Fruit fly (Drosophila melanogaster) whole organism, embryonic: Measurements from ENCODE around the gene H.

Experiments
- Asciz ChIP-seq: fragments of 200-800 bp; sonication (Bioruptor generic); optimal IDR thresholded peaks from 2 replicates; lab custom pipeline; 2017; ENCODE audit warnings: missing biosample characterization, mild to moderate bottlenecking, missing genetic modification characterization, missing genetic modification reagents
- Atf3 ChIP-seq: fragments of 200-800 bp; sonication (Bioruptor generic); optimal IDR thresholded peaks from 3 replicates; lab custom pipeline; 2016; ENCODE audit warnings: missing biosample characterization, missing genetic modification characterization
- B-H2 ChIP-seq: fragments of 200-800 bp; sonication (Bioruptor generic); optimal IDR thresholded peaks from 2 replicates; lab custom pipeline; 2018; ENCODE audit warnings: missing biosample characterization, mild to moderate bottlenecking, missing genetic modification characterization
- Bteb2 ChIP-seq: fragments of 200-800 bp; sonication (Bioruptor generic); optimal IDR thresholded peaks from 2 replicates; lab custom pipeline; 2016; ENCODE audit warnings: missing biosample characterization, missing genetic modification characterization
- CG1024 ChIP-seq: fragments of 200-800 bp; sonication (Bioruptor generic); IDR thresholded peaks from 2 replicates; pipeline ENCODE4 v1.3.6; 2022; ENCODE audit warnings: missing biosample characterization, missing genetic modification characterization
- CG11085 ChIP-seq: fragments of 200-800 bp; sonication (Bioruptor generic); IDR thresholded peaks from 2 replicates; pipeline ENCODE4 v1.3.6; 2022; ENCODE audit warnings: missing biosample characterization, missing genetic modification characterization
- CG11695 ChIP-seq: fragments of 200-800 bp; sonication (Bioruptor generic); IDR thresholded peaks from 3 replicates; pipeline ENCODE4 v1.3.6; 2022; ENCODE audit warnings: missing biosample characterization, missing genetic modification characterization
- CG14014 ChIP-seq: fragments of 200-800 bp; sonication (Bioruptor generic); IDR thresholded peaks from 2 replicates; pipeline ENCODE4 v1.3.6; 2022; ENCODE audit warnings: missing biosample characterization, missing genetic modification characterization
- CG16815 ChIP-seq: fragments of 200-800 bp; sonication (Bioruptor generic); optimal IDR thresholded peaks from 3 replicates; lab custom pipeline; 2017; ENCODE audit warnings: missing biosample characterization, mild to moderate bottlenecking, missing genetic modification characterization
- CG17912 ChIP-seq: fragments of 200-800 bp; sonication (Bioruptor generic); optimal IDR thresholded peaks from 2 replicates; lab custom pipeline; 2018; ENCODE audit warnings: missing biosample characterization, mild to moderate bottlenecking, missing genetic modification characterization
- CG2199 ChIP-seq: fragments of 200-800 bp; sonication (Bioruptor generic); IDR thresholded peaks from 3 replicates; pipeline ENCODE4 v1.3.6; 2022; ENCODE audit warnings: missing biosample characterization, missing genetic modification characterization
- CG2678 ChIP-seq: fragments of 200-800 bp; sonication (Bioruptor generic); optimal IDR thresholded peaks from 3 replicates; lab custom pipeline; 2019; ENCODE audit warnings: missing biosample characterization, mild to moderate bottlenecking, missing genetic modification characterization, moderate library complexity
- CG3065 ChIP-seq: fragments of 200-800 bp; sonication (Bioruptor generic); optimal IDR thresholded peaks from 2 replicates; lab custom pipeline; 2016; ENCODE audit warnings: missing biosample characterization, missing genetic modification characterization
- CG4282 ChIP-seq: fragments of 200-800 bp; sonication (Bioruptor generic); optimal IDR thresholded peaks from 2 replicates; lab custom pipeline; 2016; ENCODE audit warnings: missing biosample characterization, missing genetic modification characterization
- CG6689 ChIP-seq: fragments of 200-800 bp; sonication (Bioruptor generic); IDR thresholded peaks from 2 replicates; pipeline ENCODE4 v1.3.6; 2022; ENCODE audit warnings: missing biosample characterization, missing genetic modification characterization
- CG8478 ChIP-seq: fragments of >200 bp; optimal IDR thresholded peaks from 2 replicates; lab custom pipeline; 2018
- CHES-1-like ChIP-seq: fragments of 200-800 bp; sonication (Bioruptor generic); optimal IDR thresholded peaks from 2 replicates; lab custom pipeline; 2016; ENCODE audit warnings: missing biosample characterization, missing genetic modification characterization
- D19A ChIP-seq: fragments of 200-800 bp; optimal IDR thresholded peaks from 3 replicates; lab custom pipeline; 2019; ENCODE audit warnings: missing biosample characterization, mild to moderate bottlenecking, missing genetic modification characterization, moderate library complexity
- Doc3 ChIP-seq: fragments of 200-800 bp; sonication (Bioruptor generic); IDR thresholded peaks from 3 replicates; pipeline ENCODE4 v1.3.6; 2022; ENCODE audit warnings: missing biosample characterization, missing genetic modification characterization; ENCODE audit not compliant: partially characterized antibody
- Ets65A ChIP-seq: fragments of 200-800 bp; sonication (Bioruptor generic); peaks from one replicate; lab custom pipeline; 2016; ENCODE audit warnings: missing biosample characterization, missing genetic modification characterization
- Hr3 ChIP-seq: fragments of 200-800 bp; sonication (Bioruptor generic); optimal IDR thresholded peaks from 3 replicates; lab custom pipeline; 2016; ENCODE audit warnings: missing biosample characterization, missing genetic modification characterization
- MBD-R2 ChIP-seq: fragments of 200-800 bp; sonication (Bioruptor generic); IDR thresholded peaks from 2 replicates; pipeline ENCODE4 v1.3.6; 2022; ENCODE audit warnings: missing biosample characterization, missing genetic modification characterization
- MESR4 ChIP-seq: fragments of 200-800 bp; sonication (Bioruptor generic); optimal IDR thresholded peaks from 2 replicates; lab custom pipeline; 2018; ENCODE audit warnings: missing biosample characterization, mild to moderate bottlenecking, missing genetic modification characterization, moderate library complexity
- Nf-YB ChIP-seq: fragments of 200-800 bp; sonication (Bioruptor generic); optimal IDR thresholded peaks from 3 replicates; lab custom pipeline; 2019; ENCODE audit warnings: missing biosample characterization, mild to moderate bottlenecking, missing genetic modification characterization, moderate library complexity
- Nf-YC ChIP-seq: fragments of 200-800 bp; optimal IDR thresholded peaks from 3 replicates; lab custom pipeline; 2019; ENCODE audit warnings: missing biosample characterization, mild to moderate bottlenecking, missing genetic modification characterization, moderate library complexity
- Rx ChIP-seq: fragments of 200-800 bp; sonication (Bioruptor generic); IDR thresholded peaks from 2 replicates; pipeline ENCODE4 v1.3.6; 2022; ENCODE audit warnings: missing biosample characterization, missing genetic modification characterization
- Sox102F ChIP-seq: fragments of 200-800 bp; sonication (Bioruptor generic); optimal IDR thresholded peaks from 2 replicates; lab custom pipeline; 2018; ENCODE audit warnings: missing biosample characterization, mild to moderate bottlenecking, missing genetic modification characterization, moderate library complexity
- Sry-δ ChIP-seq: fragments of 200-800 bp; sonication (Bioruptor generic); optimal IDR thresholded peaks from 2 replicates; lab custom pipeline; 2016; ENCODE audit warnings: missing biosample characterization, missing genetic modification characterization
- Ssrp ChIP-seq: fragments of 200-800 bp; sonication (Bioruptor generic); optimal IDR thresholded peaks from 2 replicates; lab custom pipeline; 2018; ENCODE audit warnings: missing biosample characterization, mild to moderate bottlenecking, missing genetic modification characterization, moderate library complexity
- Stat92E ChIP-seq, 3 experiments: fragments of >200 bp in 2 of 3; fragments of 200-800 bp in 1 of 3; sonication (Bioruptor generic) in 1 of 3; optimal IDR thresholded peaks; 2 replicates each; lab custom pipeline; 2017 to 2019; ENCODE audit warnings: missing biosample characterization in 3 of 3, missing genetic modification characterization in 3 of 3, mild to moderate bottlenecking in 1 of 3, moderate library complexity in 1 of 3
- Xbp1 ChIP-seq: fragments of 200-800 bp; sonication (Bioruptor generic); optimal IDR thresholded peaks from 3 replicates; lab custom pipeline; 2016; ENCODE audit warnings: missing biosample characterization, mild to moderate bottlenecking, missing genetic modification characterization
- Xrp1 ChIP-seq: fragments of 200-800 bp; sonication (Bioruptor generic); IDR thresholded peaks from 2 replicates; pipeline ENCODE4 v1.3.6; 2022; ENCODE audit warnings: missing biosample characterization, missing genetic modification characterization
- ac ChIP-seq: fragments of 200-800 bp; sonication (Bioruptor generic); optimal IDR thresholded peaks from 3 replicates; lab custom pipeline; 2017; ENCODE audit warnings: missing biosample characterization, mild to moderate bottlenecking, missing genetic modification characterization
- al ChIP-seq: fragments of 200-800 bp; sonication (Bioruptor generic); IDR thresholded peaks from 2 replicates; pipeline ENCODE4 v1.3.6; 2022; ENCODE audit warnings: missing biosample characterization, missing genetic modification characterization
- cato ChIP-seq: fragments of 200-800 bp; sonication (Bioruptor generic); optimal IDR thresholded peaks from 2 replicates; lab custom pipeline; 2016; ENCODE audit warnings: missing biosample characterization, missing genetic modification characterization, borderline replicate concordance
- ci ChIP-seq: fragments of 200-800 bp; sonication (Bioruptor generic); IDR thresholded peaks from 3 replicates; pipeline ENCODE4 v1.3.6; 2022; ENCODE audit warnings: missing biosample characterization, missing genetic modification characterization
- danr ChIP-seq: fragments of 200-800 bp; sonication (Bioruptor generic); IDR thresholded peaks from 2 replicates; pipeline ENCODE4 v1.3.6; 2022; ENCODE audit warnings: missing biosample characterization, missing genetic modification characterization
- ewg ChIP-seq: fragments of 200-800 bp; sonication (Bioruptor generic); optimal IDR thresholded peaks from 3 replicates; lab custom pipeline; 2017; ENCODE audit warnings: mild to moderate bottlenecking, missing biosample characterization, missing genetic modification reagents, missing genetic modification characterization
- grn ChIP-seq: fragments of 200-800 bp; sonication (Bioruptor generic); optimal IDR thresholded peaks from 3 replicates; lab custom pipeline; 2017; ENCODE audit warnings: missing biosample characterization, missing genetic modification characterization
- her ChIP-seq: fragments of 200-800 bp; sonication (Bioruptor generic); optimal IDR thresholded peaks from 2 replicates; lab custom pipeline; 2016; ENCODE audit warnings: missing biosample characterization, missing genetic modification characterization
- hth ChIP-seq: fragments of >200 bp; optimal IDR thresholded peaks from 2 replicates; lab custom pipeline; 2017; ENCODE audit warnings: inconsistent platforms
- ind ChIP-seq: fragments of 200-800 bp; sonication (Bioruptor generic); optimal IDR thresholded peaks from 3 replicates; lab custom pipeline; 2016; ENCODE audit warnings: missing biosample characterization, missing genetic modification characterization
- kay ChIP-seq: fragments of 200-800 bp; sonication (Bioruptor generic); optimal IDR thresholded peaks from 2 replicates; lab custom pipeline; 2016; ENCODE audit warnings: missing biosample characterization, missing genetic modification characterization
- lbe ChIP-seq: fragments of 200-800 bp; sonication (Bioruptor generic); optimal IDR thresholded peaks from 2 replicates; lab custom pipeline; 2016; ENCODE audit warnings: missing biosample characterization, mild to moderate bottlenecking, missing genetic modification characterization
- pb ChIP-seq: fragments of 200-800 bp; sonication (Bioruptor generic); optimal IDR thresholded peaks from 3 replicates; lab custom pipeline; 2016; ENCODE audit warnings: missing biosample characterization, missing genetic modification characterization
- peb ChIP-seq: fragments of 200-800 bp; sonication (Bioruptor generic); IDR thresholded peaks from 2 replicates; pipeline ENCODE4 v1.3.6; 2022; ENCODE audit warnings: missing biosample characterization, missing genetic modification characterization
- pnt ChIP-seq: fragments of 200-800 bp; sonication (Bioruptor generic); optimal IDR thresholded peaks from 3 replicates; lab custom pipeline; 2016; ENCODE audit warnings: missing biosample characterization, missing genetic modification characterization
- rib ChIP-seq: fragments of 200-800 bp; sonication (Bioruptor generic); IDR thresholded peaks from 2 replicates; pipeline ENCODE4 v1.3.6; 2022; ENCODE audit warnings: missing biosample characterization, missing genetic modification characterization
- wor ChIP-seq: fragments of 200-800 bp; sonication (Bioruptor generic); IDR thresholded peaks from 2 replicates; pipeline ENCODE4 v1.3.6; 2022; ENCODE audit warnings: missing biosample characterization, missing genetic modification characterization

H gene

dm6 chr3R:20594194-20595144 lies 27.3 kb upstream of the H start (continued):
- TF ChIP-seq Ssrp: peak; percentile 96
- peak; percentile 68 for TF ChIP-seq danr (GFP tag; lab: Robert Waterston, UW)
- TF ChIP-seq lbe: peak; percentile 59
- no peak for TF ChIP-seq Doc3
- TF ChIP-seq peb (GFP tag; lab: Robert Waterston, UW): peak; percentile 70; the same call in 1 of the 2 replicates
- TF ChIP-seq pb (GFP tag; lab: Kevin White, UChicago): no peak
- TF ChIP-seq rib (GFP tag; lab: Robert Waterston, UW): peak; percentile 38; the same call in 1 of the 2 replicates
- TF ChIP-seq D19A (tag; lab: Kevin White, UChicago): peak; percentile 93
- peak; percentile 79 for TF ChIP-seq cato (GFP tag; lab: Kevin White, UChicago)
- TF ChIP-seq MBD-R2 (GFP tag; lab: Robert Waterston, UW): no peak; the same call in 1 of the 2 replicates
- peak; percentile 75; the same call in 1 of the 3 replicates for TF ChIP-seq CG2199 (GFP tag; lab: Robert Waterston, UW)
- peak; percentile 91 for TF ChIP-seq ac
- peak; percentile 86 for TF ChIP-seq wor (GFP tag; lab: Robert Waterston, UW)
- TF ChIP-seq CG17912: no peak
- TF ChIP-seq CG14014: peak; percentile 68
- peak in 1 of 3 experiments; percentile 88 for TF ChIP-seq Stat92E (GFP tag; optimal IDR thresholded peaks at IDR 0.05; lab: Kevin White, UChicago)
- TF ChIP-seq CG11085 (GFP tag; lab: Robert Waterston, UW): peak; percentile 29; the same call in 1 of the 2 replicates
- no peak for TF ChIP-seq MESR4 (GFP tag; lab: Kevin White, UChicago)
- peak; percentile 95 for TF ChIP-seq CG2678
- peak; percentile 93 for TF ChIP-seq Sox102F
- no peak for TF ChIP-seq CHES-1-like (GFP tag; lab: Kevin White, UChicago)
- peak; percentile 83 for TF ChIP-seq ci (GFP tag; lab: Robert Waterston, UW)
- TF ChIP-seq Ets65A (GFP tag; lab: Kevin White, UChicago): peak; percentile 73
- TF ChIP-seq CG3065: peak; percentile 45
- TF ChIP-seq kay (GFP tag; lab: Kevin White, UChicago): peak; percentile 43
- TF ChIP-seq Xrp1 (GFP tag; lab: Robert Waterston, UW): peak; percentile 94
- TF ChIP-seq Xbp1 (GFP tag; lab: Kevin White, UChicago): peak; percentile 80
- TF ChIP-seq Hr3 (GFP tag; lab: Kevin White, UChicago): peak; percentile 85
- TF ChIP-seq Sry-δ (GFP tag; lab: Kevin White, UChicago): no peak
- TF ChIP-seq Nf-YC (tag; lab: Kevin White, UChicago): peak; percentile 73
- TF ChIP-seq B-H2: no peak
- TF ChIP-seq ind (GFP tag; lab: Kevin White, UChicago): peak; percentile 76
- no peak for TF ChIP-seq hth (lab: Kevin White, UChicago)
- no peak for TF ChIP-seq grn (GFP tag; lab: Kevin White, UChicago)
- TF ChIP-seq CG16815: peak; percentile 89
- TF ChIP-seq CG8478 (lab: Kevin White, UChicago): no peak
- TF ChIP-seq Nf-YB (GFP tag; lab: Kevin White, UChicago): peak; percentile 84
- TF ChIP-seq her (GFP tag; lab: Kevin White, UChicago): no peak
- 0 out of 2 replicates have a peak, but pooled peaks have one; percentile 32 for TF ChIP-seq Rx
- TF ChIP-seq CG6689 (GFP tag; lab: Robert Waterston, UW): peak; percentile 92
- TF ChIP-seq pnt (GFP tag; lab: Kevin White, UChicago): peak; percentile 3
- TF ChIP-seq al (GFP tag; lab: Robert Waterston, UW): peak; percentile 43; the same call in 1 of the 2 replicates
- no peak for TF ChIP-seq CG4282 (GFP tag; lab: Kevin White, UChicago)
- peak; percentile 72 for TF ChIP-seq ewg
- peak; percentile 49; the same call in 1 of the 2 replicates for TF ChIP-seq CG1024
- TF ChIP-seq CG11695 (GFP tag; lab: Robert Waterston, UW): peak; percentile 93
- no peak for TF ChIP-seq Bteb2
- peak; percentile 88 for TF ChIP-seq Asciz (GFP tag; lab: Kevin White, UChicago)
- TF ChIP-seq Atf3 (GFP tag; lab: Kevin White, UChicago): no peak
